Fruit fly (Drosophila melanogaster) whole organism, embryonic: ENCODE results near the gene mei-P22.

ENCODE experiments used
- Abd-B ChIP-seq: fragments of 200-800 bp; sonication (Bioruptor generic); optimal IDR thresholded peaks from 2 replicates; lab custom pipeline; 2018; ENCODE audit warnings: missing biosample characterization, mild to moderate bottlenecking, missing genetic modification characterization, moderate library complexity
- Ada2b ChIP-seq: fragments of 200-800 bp; sonication (Bioruptor generic); IDR thresholded peaks from 2 replicates; pipeline ENCODE4 v1.3.6; 2022; ENCODE audit warnings: missing biosample characterization, missing genetic modification characterization
- Aef1 ChIP-seq: fragments of 200-800 bp; sonication (Bioruptor generic); IDR thresholded peaks from 3 replicates; pipeline ENCODE4 v1.3.6; 2022; ENCODE audit warnings: missing biosample characterization, missing genetic modification characterization
- Atf-2 ChIP-seq: fragments of 200-800 bp; sonication (Bioruptor generic); optimal IDR thresholded peaks from 2 replicates; lab custom pipeline; 2016; ENCODE audit warnings: missing biosample characterization, missing genetic modification characterization
- Atf3 ChIP-seq: fragments of 200-800 bp; sonication (Bioruptor generic); optimal IDR thresholded peaks from 3 replicates; lab custom pipeline; 2016; ENCODE audit warnings: missing biosample characterization, missing genetic modification characterization
- B-H1 ChIP-seq: fragments of 200-800 bp; sonication (Bioruptor generic); IDR thresholded peaks from 3 replicates; pipeline ENCODE4 v1.3.6; 2022; ENCODE audit warnings: missing biosample characterization, missing genetic modification characterization
- Bdp1 ChIP-seq: fragments of 200-800 bp; sonication (Bioruptor generic); optimal IDR thresholded peaks from 3 replicates; lab custom pipeline; 2016; ENCODE audit warnings: missing biosample characterization, missing genetic modification characterization
- Blimp-1 ChIP-seq: fragments of 200-800 bp; sonication (Bioruptor generic); optimal IDR thresholded peaks from 3 replicates; lab custom pipeline; 2018; ENCODE audit warnings: missing biosample characterization, missing genetic modification characterization, mild to moderate bottlenecking, moderate library complexity, missing genetic modification reagents
- CG11504 ChIP-seq: fragments of 200-800 bp; sonication (Bioruptor generic); optimal IDR thresholded peaks from 3 replicates; lab custom pipeline; 2019; ENCODE audit warnings: missing biosample characterization, mild to moderate bottlenecking, missing genetic modification characterization, moderate library complexity
- CG11560 ChIP-seq: fragments of 200-800 bp; sonication (Bioruptor generic); IDR thresholded peaks from 3 replicates; pipeline ENCODE4 v1.3.6; 2022; ENCODE audit warnings: missing biosample characterization, missing genetic modification characterization
- CG11695 ChIP-seq: fragments of 200-800 bp; sonication (Bioruptor generic); IDR thresholded peaks from 3 replicates; pipeline ENCODE4 v1.3.6; 2022; ENCODE audit warnings: missing biosample characterization, missing genetic modification characterization
- CG12942 ChIP-seq: fragments of 200-800 bp; sonication (Bioruptor generic); optimal IDR thresholded peaks from 3 replicates; lab custom pipeline; 2016; ENCODE audit warnings: missing biosample characterization, missing genetic modification characterization
- CG14014 ChIP-seq: fragments of 200-800 bp; sonication (Bioruptor generic); IDR thresholded peaks from 2 replicates; pipeline ENCODE4 v1.3.6; 2022; ENCODE audit warnings: missing biosample characterization, missing genetic modification characterization
- CG17802 ChIP-seq: fragments of 200-800 bp; sonication (Bioruptor generic); optimal IDR thresholded peaks from 2 replicates; lab custom pipeline; 2018; ENCODE audit warnings: missing biosample characterization, mild to moderate bottlenecking, missing genetic modification characterization, moderate library complexity
- CG2116 ChIP-seq: fragments of 200-800 bp; sonication (Bioruptor generic); optimal IDR thresholded peaks from 3 replicates; lab custom pipeline; 2018; ENCODE audit warnings: missing biosample characterization, mild to moderate bottlenecking, missing genetic modification characterization
- CG32772 ChIP-seq: fragments of 200-800 bp; sonication (Bioruptor generic); IDR thresholded peaks from 2 replicates; pipeline ENCODE4 v1.3.6; 2022; ENCODE audit warnings: missing biosample characterization, missing genetic modification characterization
- CG3407 ChIP-seq: fragments of 200-800 bp; sonication (Bioruptor generic); optimal IDR thresholded peaks from 2 replicates; lab custom pipeline; 2018; ENCODE audit warnings: missing biosample characterization, mild to moderate bottlenecking, missing genetic modification characterization
- CG4282 ChIP-seq: fragments of 200-800 bp; sonication (Bioruptor generic); optimal IDR thresholded peaks from 2 replicates; lab custom pipeline; 2016; ENCODE audit warnings: missing biosample characterization, missing genetic modification characterization
- CG4404 ChIP-seq: fragments of 200-800 bp; sonication (Bioruptor generic); IDR thresholded peaks from 2 replicates; pipeline ENCODE4 v1.3.6; 2022; ENCODE audit warnings: missing biosample characterization, missing genetic modification characterization
- CG6254 ChIP-seq: fragments of 200-800 bp; sonication (Bioruptor generic); optimal IDR thresholded peaks from 3 replicates; lab custom pipeline; 2017; ENCODE audit warnings: mild to moderate bottlenecking, missing biosample characterization, missing genetic modification reagents, missing genetic modification characterization
- CG6854 ChIP-seq: fragments of 200-800 bp; sonication (Bioruptor generic); optimal IDR thresholded peaks from 3 replicates; lab custom pipeline; 2017; ENCODE audit warnings: missing biosample characterization, mild to moderate bottlenecking, missing genetic modification characterization
- CG8089 ChIP-seq: fragments of 200-800 bp; sonication (Bioruptor generic); optimal IDR thresholded peaks from 3 replicates; lab custom pipeline; 2016; ENCODE audit warnings: missing biosample characterization, missing genetic modification characterization
- CHES-1-like ChIP-seq: fragments of 200-800 bp; sonication (Bioruptor generic); optimal IDR thresholded peaks from 2 replicates; lab custom pipeline; 2016; ENCODE audit warnings: missing biosample characterization, missing genetic modification characterization
- Doc2 ChIP-seq: fragments of 200-800 bp; sonication (Bioruptor generic); IDR thresholded peaks from 2 replicates; pipeline ENCODE4 v1.3.6; 2022; ENCODE audit warnings: missing biosample characterization, missing genetic modification characterization
- Fer3 ChIP-seq: fragments of 200-800 bp; sonication (Bioruptor generic); optimal IDR thresholded peaks from 2 replicates; lab custom pipeline; 2018; ENCODE audit warnings: missing biosample characterization, mild to moderate bottlenecking, missing genetic modification characterization, moderate library complexity
- HHEX ChIP-seq: fragments of 200-800 bp; sonication (Bioruptor generic); optimal IDR thresholded peaks from 3 replicates; lab custom pipeline; 2017; ENCODE audit warnings: missing biosample characterization, mild to moderate bottlenecking, missing genetic modification characterization, missing genetic modification reagents
- HLH54F ChIP-seq: fragments of 200-800 bp; sonication (Bioruptor generic); optimal IDR thresholded peaks from 3 replicates; lab custom pipeline; 2016; ENCODE audit warnings: missing biosample characterization, missing genetic modification characterization
- HLHmδ ChIP-seq: fragments of 200-800 bp; sonication (Bioruptor generic); optimal IDR thresholded peaks from 2 replicates; lab custom pipeline; 2018; ENCODE audit warnings: missing biosample characterization, mild to moderate bottlenecking, missing genetic modification characterization, moderate library complexity
- Mrtf ChIP-seq: fragments of 200-800 bp; sonication (Bioruptor generic); IDR thresholded peaks from 3 replicates; pipeline ENCODE4 v1.3.6; 2022; ENCODE audit warnings: missing biosample characterization, missing genetic modification characterization
- Myb ChIP-seq: fragments of 200-800 bp; sonication (Bioruptor generic); optimal IDR thresholded peaks from 2 replicates; lab custom pipeline; 2016; ENCODE audit warnings: missing biosample characterization, missing genetic modification characterization
- NFAT ChIP-seq: fragments of 200-800 bp; sonication (Bioruptor generic); IDR thresholded peaks from 2 replicates; pipeline ENCODE4 v1.3.6; 2022; ENCODE audit warnings: missing biosample characterization, missing genetic modification characterization
- Pdp1 ChIP-seq, 2 experiments: fragments of 200-800 bp; sonication (Bioruptor generic); optimal IDR thresholded peaks; 3 replicates each; lab custom pipeline; 2016; ENCODE audit warnings: missing biosample characterization in 2 of 2, missing genetic modification characterization in 2 of 2, mild to moderate bottlenecking in 1 of 2, moderate library complexity in 1 of 2
- Taf1 ChIP-seq: fragments of 200-800 bp; sonication (Bioruptor generic); IDR thresholded peaks from 2 replicates; pipeline ENCODE4 v1.3.6; 2022; ENCODE audit warnings: missing biosample characterization, missing genetic modification characterization
- ap ChIP-seq: fragments of 200-800 bp; sonication (Bioruptor generic); IDR thresholded peaks from 2 replicates; pipeline ENCODE4 v1.3.6; 2022; ENCODE audit warnings: missing biosample characterization, missing genetic modification characterization
- btn ChIP-seq: fragments of 200-800 bp; sonication (Bioruptor generic); optimal IDR thresholded peaks from 2 replicates; lab custom pipeline; 2016; ENCODE audit warnings: missing biosample characterization, missing genetic modification characterization
- cato ChIP-seq: fragments of 200-800 bp; sonication (Bioruptor generic); optimal IDR thresholded peaks from 2 replicates; lab custom pipeline; 2016; ENCODE audit warnings: missing biosample characterization, missing genetic modification characterization, borderline replicate concordance
- dpn ChIP-seq, 2 experiments: fragments of 200-800 bp; sonication (Bioruptor generic); optimal IDR thresholded peaks; 3 replicates each; lab custom pipeline; 2016; ENCODE audit warnings: missing biosample characterization in 2 of 2, missing genetic modification characterization in 2 of 2
- ems ChIP-seq: fragments of 200-800 bp; sonication (Bioruptor generic); optimal IDR thresholded peaks from 3 replicates; lab custom pipeline; 2016; ENCODE audit warnings: missing biosample characterization, missing genetic modification characterization
- fd102C ChIP-seq: fragments of 200-800 bp; sonication (Bioruptor generic); optimal IDR thresholded peaks from 2 replicates; lab custom pipeline; 2018; ENCODE audit warnings: missing biosample characterization, mild to moderate bottlenecking, missing genetic modification characterization, moderate library complexity
- gem ChIP-seq: fragments of 200-800 bp; sonication (Bioruptor generic); optimal IDR thresholded peaks from 2 replicates; lab custom pipeline; 2019; ENCODE audit warnings: missing biosample characterization, mild to moderate bottlenecking, missing genetic modification characterization, moderate library complexity
- h ChIP-seq: fragments of >200 bp; optimal IDR thresholded peaks from 2 replicates; lab custom pipeline; 2017
- kah ChIP-seq: fragments of 200-800 bp; sonication (Bioruptor generic); optimal IDR thresholded peaks from 2 replicates; lab custom pipeline; 2018; ENCODE audit warnings: missing biosample characterization, mild to moderate bottlenecking, missing genetic modification characterization
- nmo ChIP-seq: fragments of 200-800 bp; sonication (Bioruptor generic); optimal IDR thresholded peaks from 2 replicates; lab custom pipeline; 2018; ENCODE audit warnings: missing biosample characterization, mild to moderate bottlenecking, missing genetic modification characterization, moderate library complexity
- psq ChIP-seq: fragments of 200-800 bp; sonication (Bioruptor generic); optimal IDR thresholded peaks from 2 replicates; lab custom pipeline; 2017; ENCODE audit warnings: missing biosample characterization, missing genetic modification characterization
- pum ChIP-seq: fragments of 200-800 bp; sonication (Bioruptor generic); optimal IDR thresholded peaks from 2 replicates; lab custom pipeline; 2016; ENCODE audit warnings: missing biosample characterization, missing genetic modification characterization
- ranshi ChIP-seq: fragments of 200-800 bp; sonication (Bioruptor generic); IDR thresholded peaks from 2 replicates; pipeline ENCODE4 v1.3.6; 2022; ENCODE audit warnings: missing biosample characterization, missing genetic modification characterization
- sima ChIP-seq: fragments of 200-800 bp; sonication (Bioruptor generic); optimal IDR thresholded peaks from 2 replicates; lab custom pipeline; 2016; ENCODE audit warnings: missing biosample characterization, missing genetic modification characterization
- so ChIP-seq: fragments of 200-800 bp; sonication (Bioruptor generic); IDR thresholded peaks from 3 replicates; pipeline ENCODE4 v1.3.6; 2022; ENCODE audit warnings: missing biosample characterization, missing genetic modification characterization
- tna ChIP-seq: fragments of 200-800 bp; sonication (Bioruptor generic); IDR thresholded peaks from 2 replicates; pipeline ENCODE4 v1.3.6; 2022; ENCODE audit warnings: missing biosample characterization, missing genetic modification characterization; ENCODE audit not compliant: partially characterized antibody
- tx ChIP-seq: fragments of 200-800 bp; sonication (Bioruptor generic); optimal IDR thresholded peaks from 2 replicates; lab custom pipeline; 2016; ENCODE audit warnings: missing biosample characterization, missing genetic modification characterization
- zfh2 ChIP-seq: fragments of 200-800 bp; sonication (Bioruptor generic); optimal IDR thresholded peaks from 2 replicates; lab custom pipeline; 2016; ENCODE audit warnings: missing biosample characterization, missing genetic modification characterization

Gene mei-P22

dm6 chr3L:7250469-7250868 is 6.3 kb downstream of the mei-P22 start, which contains the start of gene MED4 (continued):
- TF ChIP-seq Abd-B (peak; percentile 56), CG17802 (tag; lab: Kevin White, UChicago) (peak; percentile 40), Atf-2 (GFP tag; lab: Kevin White, UChicago) (peak; percentile 83), B-H1 (GFP tag; lab: Robert Waterston, UW) (peak; percentile 43; the same call in 2 of the 3 replicates), CG8089 (GFP tag; lab: Kevin White, UChicago) (peak; percentile 81), CG12942 (GFP tag; lab: Kevin White, UChicago) (peak; percentile 83), CG11560 (tag; lab: Robert Waterston, UW) (no peak), HLH54F (GFP tag; lab: Kevin White, UChicago) (peak; percentile 84), cato (GFP tag; lab: Kevin White, UChicago) (peak; percentile 68), zfh2 (GFP tag; lab: Kevin White, UChicago) (peak; percentile 86), CG4282 (peak; percentile 50), Mrtf (GFP tag; lab: Robert Waterston, UW) (peak; percentile 50; the same call in 1 of the 3 replicates), ranshi (peak; percentile 75), dpn (GFP tag; optimal IDR thresholded peaks at IDR 0.05; lab: Kevin White, UChicago) (peak; percentile 86 to 92), Pdp1 (GFP tag; optimal IDR thresholded peaks at IDR 0.05; lab: Kevin White, UChicago) (peak; percentile 78 to 85), CG3407 (GFP tag; lab: Kevin White, UChicago) (peak; percentile 23), Taf1 (GFP tag; lab: Robert Waterston, UW) (peak; percentile 64; the same call in 1 of the 2 replicates), NFAT (peak; percentile 85), Bdp1 (GFP tag; lab: Kevin White, UChicago) (peak; percentile 38), CG4404 (GFP tag; lab: Robert Waterston, UW) (0 out of 2 replicates have a peak, but pooled peaks have one; percentile 10), CG6254 (GFP tag; lab: Kevin White, UChicago) (peak; percentile 29), Atf3 (peak; percentile 75), tna (GFP tag; lab: Robert Waterston, UW) (no peak), nmo (GFP tag; lab: Kevin White, UChicago) (peak; percentile 74), sima (GFP tag; lab: Kevin White, UChicago) (no peak), CG11504 (tag; lab: Kevin White, UChicago) (peak; percentile 75), CG14014 (peak; percentile 82), CG2116 (peak; percentile 61), ap (peak; percentile 30; the same call in 1 of the 2 replicates), Fer3 (tag; lab: Kevin White, UChicago) (peak; percentile 68), psq (peak; percentile 11), btn (GFP tag; lab: Kevin White, UChicago) (peak; percentile 69), Myb (GFP tag; lab: Kevin White, UChicago) (peak; percentile 75), gem (tag; lab: Kevin White, UChicago) (peak; percentile 85), ems (GFP tag; lab: Kevin White, UChicago) (peak; percentile 81), fd102C (no peak), Aef1 (GFP tag; lab: Robert Waterston, UW) (peak; percentile 67; the same call in 2 of the 3 replicates), HLHmδ (no peak), CG32772 (GFP tag; lab: Robert Waterston, UW) (peak; percentile 52), so (GFP tag; lab: Robert Waterston, UW) (peak; percentile 54; the same call in 1 of the 3 replicates), HHEX (GFP tag; lab: Kevin White, UChicago) (peak; percentile 71), kah (GFP tag; lab: Kevin White, UChicago) (peak; percentile 8), h (lab: Kevin White, UChicago) (no peak), CHES-1-like (GFP tag; lab: Kevin White, UChicago) (peak; percentile 95), pum (peak; percentile 83), Doc2 (GFP tag; lab: Robert Waterston, UW) (no peak), CG11695 (GFP tag; lab: Robert Waterston, UW) (peak; percentile 74; the same call in 2 of the 3 replicates), Ada2b (GFP tag; lab: Robert Waterston, UW) (peak; percentile 60), tx (GFP tag; lab: Kevin White, UChicago) (peak; percentile 82), CG6854 (GFP tag; lab: Kevin White, UChicago) (peak; percentile 73), Blimp-1 (GFP tag; lab: Kevin White, UChicago) (peak; percentile 63)
